Worm (Caenorhabditis elegans) whole organism, early embryonic: Measurements from ENCODE around the gene srx-68.

Experiments
- F13C5.2 ChIP-seq: sonication (generic microtip); optimal IDR thresholded peaks from 2 replicates; lab custom pipeline; 2017; ENCODE audit warnings: mild to moderate bottlenecking, missing genetic modification characterization, inconsistent platforms, missing compliant biosample characterization
- aly-1 ChIP-seq: sonication (generic microtip); optimal IDR thresholded peaks from 2 replicates; lab custom pipeline; 2016; ENCODE audit warnings: missing genetic modification characterization, missing compliant biosample characterization
- ama-1 ChIP-seq: fragments of 150-350 bp; optimal IDR thresholded peaks from 2 replicates; lab custom pipeline; 2014
- ceh-36 ChIP-seq: sonication (generic microtip); optimal IDR thresholded peaks from 2 replicates; lab custom pipeline; 2016; ENCODE audit warnings: missing genetic modification characterization, inconsistent platforms, missing compliant biosample characterization
- flt-1 ChIP-seq: fragments of 200-800 bp; sonication (Bioruptor generic); IDR thresholded peaks from 2 replicates; pipeline ENCODE4 v1.3.6; 2022; ENCODE audit warnings: missing genetic modification characterization, missing compliant biosample characterization
- hmbx-1 ChIP-seq: sonication (generic microtip); optimal IDR thresholded peaks from 2 replicates; lab custom pipeline; 2016; ENCODE audit warnings: mild to moderate bottlenecking, missing genetic modification characterization, missing compliant biosample characterization
- pes-1 ChIP-seq: fragments of 200-800 bp; sonication (Bioruptor generic); IDR thresholded peaks from 2 replicates; pipeline ENCODE4 v1.3.6; 2022; ENCODE audit warnings: missing genetic modification reagents, missing genetic modification characterization, missing compliant biosample characterization
- sea-1 ChIP-seq: fragments of 200-800 bp; sonication (Bioruptor generic); conservative IDR thresholded peaks from 2 replicates; pipeline ENCODE4 v1.3.6; 2022; ENCODE audit warnings: missing genetic modification characterization, missing compliant biosample characterization
- tbx-37 ChIP-seq: fragments of 200-800 bp; sonication (Bioruptor generic); conservative IDR thresholded peaks from 2 replicates; pipeline ENCODE4 v1.3.6; 2022; ENCODE audit warnings: missing genetic modification reagents, missing genetic modification characterization, missing compliant biosample characterization

DNA sequence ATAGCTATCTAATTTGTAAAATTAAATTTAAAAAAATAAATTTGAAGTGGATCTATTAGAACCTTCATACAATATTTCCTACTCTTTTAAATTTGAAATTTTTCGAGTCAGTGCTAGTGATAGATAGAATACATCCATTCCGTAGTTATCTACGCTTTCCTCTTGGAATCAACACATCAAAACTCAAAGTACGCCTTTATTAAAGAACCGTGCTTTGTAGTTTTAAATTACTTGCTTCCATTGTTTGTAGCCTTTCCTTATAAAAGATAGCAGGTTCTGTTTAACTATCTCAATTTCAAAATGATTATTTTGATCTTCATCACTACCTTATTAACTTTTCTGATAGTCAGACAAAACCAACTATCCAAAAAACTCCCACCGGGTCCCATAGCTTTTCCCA lies 32.5 kb downstream of the srx-68 start, which contains the start of gene cyp-35B3:
- no peak for TF ChIP-seq aly-1 (tag; lab: Kevin White, UChicago)
- TF ChIP-seq pes-1 (GFP tag; lab: Robert Waterston, UW): no peak
- TF ChIP-seq ama-1 (lab: Kevin White, UChicago): no peak
- no peak for TF ChIP-seq hmbx-1 (tag; lab: Kevin White, UChicago)
- TF ChIP-seq F13C5.2: no peak
- no peak for TF ChIP-seq flt-1 (GFP tag; lab: Robert Waterston, UW)
- TF ChIP-seq sea-1 (GFP tag; lab: Robert Waterston, UW): no peak
- no peak for TF ChIP-seq ceh-36
- no peak for TF ChIP-seq tbx-37 (GFP tag; lab: Robert Waterston, UW)
